Worm (Caenorhabditis elegans) whole organism, midembryonic: Measurements from ENCODE around the gene C44C10.11.

ENCODE experiments used
- flt-1 ChIP-seq: fragments of 200-800 bp; sonication (Bioruptor generic); IDR thresholded peaks from 2 replicates; pipeline ENCODE4 v1.3.6; 2022; ENCODE audit warnings: missing genetic modification characterization, missing compliant biosample characterization
- klf-2 ChIP-seq: fragments of 200-800 bp; sonication (Bioruptor generic); conservative IDR thresholded peaks from 2 replicates; pipeline ENCODE4 v1.3.6; 2022; ENCODE audit warnings: missing genetic modification reagents, missing genetic modification characterization, missing compliant biosample characterization
- med-1 ChIP-seq: sonication (generic microtip); optimal IDR thresholded peaks from 2 replicates; lab custom pipeline; 2017; ENCODE audit warnings: missing genetic modification characterization, mild to moderate bottlenecking, missing compliant biosample characterization, antibody characterized with exemption, missing genetic modification reagents; ENCODE audit not compliant: insufficient read depth
- ref-1 ChIP-seq: fragments of 200-800 bp; sonication (Bioruptor generic); conservative IDR thresholded peaks from 2 replicates; pipeline ENCODE4 v1.3.6; 2022; ENCODE audit warnings: missing genetic modification reagents, missing genetic modification characterization, missing compliant biosample characterization
- tab-1 ChIP-seq: fragments of 200-800 bp; sonication (Bioruptor generic); IDR thresholded peaks from 2 replicates; pipeline ENCODE4 v1.3.6; 2022; ENCODE audit warnings: missing genetic modification characterization, missing compliant biosample characterization
- ztf-23 ChIP-seq: fragments of 200-800 bp; sonication (Bioruptor generic); IDR thresholded peaks from 2 replicates; pipeline ENCODE4 v1.3.6; 2022; ENCODE audit warnings: missing genetic modification reagents, missing genetic modification characterization, missing compliant biosample characterization
- ztf-29 ChIP-seq: fragments of 200-800 bp; sonication (Bioruptor generic); IDR thresholded peaks from 2 replicates; pipeline ENCODE4 v1.3.6; 2022; ENCODE audit warnings: missing genetic modification reagents, missing genetic modification characterization, missing compliant biosample characterization

- no peak for TF ChIP-seq klf-2 (GFP tag; lab: Robert Waterston, UW)
- no peak for TF ChIP-seq tab-1 (GFP tag; lab: Robert Waterston, UW)
- TF ChIP-seq flt-1 (GFP tag; lab: Robert Waterston, UW), result no peak
- no peak for TF ChIP-seq med-1
- TF ChIP-seq ztf-29 (GFP tag; lab: Robert Waterston, UW), result no peak
- no peak for TF ChIP-seq ztf-23 (GFP tag; lab: Robert Waterston, UW)
- TF ChIP-seq ref-1 (GFP tag; lab: Robert Waterston, UW), result no peak
Observed at ce11 chrX:11738602-11739100, 28.5 kb upstream of the C44C10.11 start, which contains the start of gene nspa-9.
